Fruit fly (Drosophila melanogaster): ENCODE data around the gene CG33673.

CG33673 gene

dm6 chr2L:1909681-1910080 lies 36.8 kb downstream of the CG33673 start:
- no peak for TF ChIP-seq CG4854 (GFP tag; optimal IDR thresholded peaks at IDR 0.05)
- peak; percentile 22 for TF ChIP-seq B-H2 (GFP tag; optimal IDR thresholded peaks at IDR 0.05)
- TF ChIP-seq Doc3 (GFP tag; IDR thresholded peaks at IDR 0.05; ENCODE audit: partially characterized antibody) = no peak
- no peak for TF ChIP-seq CG6683 (GFP tag; optimal IDR thresholded peaks at IDR 0.05)
- TF ChIP-seq h (optimal IDR thresholded peaks at IDR 0.05) = no peak
- TF ChIP-seq pb (GFP tag; optimal IDR thresholded peaks at IDR 0.05) = no peak
- TF ChIP-seq sens (GFP tag) = peak; percentile 58
- TF ChIP-seq CG2712 (tag; optimal IDR thresholded peaks at IDR 0.05) = peak; percentile 34
- no peak for TF ChIP-seq dimm (GFP tag; IDR thresholded peaks at IDR 0.05)
- TF ChIP-seq Nf-YC (tag; optimal IDR thresholded peaks at IDR 0.05) = no peak
- TF ChIP-seq pita (GFP tag; optimal IDR thresholded peaks at IDR 0.05) = peak; percentile 87
- peak; percentile 71; the same call in 2 of the 4 replicates for TF ChIP-seq chinmo (GFP tag; IDR thresholded peaks at IDR 0.05; ENCODE audit: partially characterized antibody)
- TF ChIP-seq CoRest (tag; optimal IDR thresholded peaks at IDR 0.05) = peak; percentile 16
- TF ChIP-seq fd64A (GFP tag; optimal IDR thresholded peaks at IDR 0.05) = no peak
- TF ChIP-seq CG13624 (GFP tag; optimal IDR thresholded peaks at IDR 0.05) = peak; percentile 37
- no peak for TF ChIP-seq CG9215 (GFP tag; IDR thresholded peaks at IDR 0.05)
- no peak for TF ChIP-seq Ada2b (GFP tag; IDR thresholded peaks at IDR 0.05)
- TF ChIP-seq C15 (GFP tag; IDR thresholded peaks at IDR 0.05) = no peak
- peak; percentile 26 for TF ChIP-seq Ets65A (GFP tag)
- TF ChIP-seq ken (GFP tag; IDR thresholded peaks at IDR 0.05) = no peak
- peak; percentile 5 for TF ChIP-seq CG1603 (tag; optimal IDR thresholded peaks at IDR 0.05)
- no peak for TF ChIP-seq CG1602 (GFP tag; optimal IDR thresholded peaks at IDR 0.05)
- TF ChIP-seq CG10431 (GFP tag; optimal IDR thresholded peaks at IDR 0.05) = no peak
- peak; percentile 2 for TF ChIP-seq CG12659 (GFP tag; optimal IDR thresholded peaks at IDR 0.05)
- no peak for TF ChIP-seq CG34224 (GFP tag; IDR thresholded peaks at IDR 0.05; ENCODE audit: partially characterized antibody)
- TF ChIP-seq bbx (GFP tag; IDR thresholded peaks at IDR 0.05; ENCODE audit: partially characterized antibody) = peak; percentile 47; the same call in 1 of the 2 replicates
- peak; percentile 7 for TF ChIP-seq sug (tag; optimal IDR thresholded peaks at IDR 0.05)
- TF ChIP-seq NC2β (GFP tag; optimal IDR thresholded peaks at IDR 0.05) = no peak
- TF ChIP-seq ewg (GFP tag; optimal IDR thresholded peaks at IDR 0.05) = no peak
- no peak for TF ChIP-seq ro (GFP tag; IDR thresholded peaks at IDR 0.05)
- peak; percentile 41; the same call in 1 of the 2 replicates for TF ChIP-seq vvl (GFP tag; IDR thresholded peaks at IDR 0.05)
- no peak for TF ChIP-seq Nf-YA (GFP tag; IDR thresholded peaks at IDR 0.05)
- peak; percentile 16 for TF ChIP-seq CG10267 (tag; optimal IDR thresholded peaks at IDR 0.05)
- no peak for TF ChIP-seq nom (GFP tag; optimal IDR thresholded peaks at IDR 0.05)
- TF ChIP-seq Atf-2 (GFP tag; optimal IDR thresholded peaks at IDR 0.05) = no peak
- peak; percentile 68 for TF ChIP-seq CG3163 (GFP tag; optimal IDR thresholded peaks at IDR 0.05)
- TF ChIP-seq CTCF (GFP tag; optimal IDR thresholded peaks at IDR 0.05) = peak; percentile 81
- TF ChIP-seq stc (GFP tag; IDR thresholded peaks at IDR 0.05) = 0 out of 2 replicates have a peak, but pooled peaks have one; percentile 21
- TF ChIP-seq rib (GFP tag; IDR thresholded peaks at IDR 0.05) = no peak
- peak; percentile 67; the same call in 1 of the 3 replicates for TF ChIP-seq z (GFP tag; IDR thresholded peaks at IDR 0.05)
- peak; percentile 28 for TF ChIP-seq trem (tag; optimal IDR thresholded peaks at IDR 0.05)
- TF ChIP-seq stwl (tag; optimal IDR thresholded peaks at IDR 0.05) = peak; percentile 71
- no peak for TF ChIP-seq ato (GFP tag; IDR thresholded peaks at IDR 0.05; ENCODE audit: partially characterized antibody)
- peak; percentile 59 for TF ChIP-seq CG8290 (GFP tag; optimal IDR thresholded peaks at IDR 0.05)
- TF ChIP-seq CG8290 (tag; optimal IDR thresholded peaks at IDR 0.05) = peak in 1 of 2 experiments; percentile 65
- peak; percentile 40; the same call in 1 of the 3 replicates for TF ChIP-seq knrl (GFP tag; IDR thresholded peaks at IDR 0.05; ENCODE audit: partially characterized antibody)
- TF ChIP-seq btn (GFP tag; optimal IDR thresholded peaks at IDR 0.05) = no peak
- no peak for TF ChIP-seq CG10462 (GFP tag; optimal IDR thresholded peaks at IDR 0.05)
- TF ChIP-seq Xbp1 (GFP tag; optimal IDR thresholded peaks at IDR 0.05) = no peak
- TF ChIP-seq Adf1 (GFP tag; IDR thresholded peaks at IDR 0.05) = peak; percentile 34; the same call in 1 of the 2 replicates
- TF ChIP-seq Bgb (GFP tag; IDR thresholded peaks at IDR 0.05; ENCODE audit: partially characterized antibody) = peak; percentile 36; the same call in 1 of the 2 replicates
- peak; percentile 25 to 30 for TF ChIP-seq Trl (optimal IDR thresholded peaks at IDR 0.05)
- TF ChIP-seq Trl (GFP tag; optimal IDR thresholded peaks at IDR 0.05) = no peak
